Worm (Caenorhabditis elegans): ENCODE results near the gene B0432.7.

ce11 chrII:323048-323776 lies 49.4 kb upstream of the B0432.7 start, which contains the start of gene K01A2.10:
- TF ChIP-seq W03F9.2 (tag; optimal IDR thresholded peaks at IDR 0.05) (no peak), dao-5 (tag; optimal IDR thresholded peaks at IDR 0.05) (no peak)
